Worm (Caenorhabditis elegans): ENCODE measurements around the gene sws-1.

The sws-1 gene

DNA sequence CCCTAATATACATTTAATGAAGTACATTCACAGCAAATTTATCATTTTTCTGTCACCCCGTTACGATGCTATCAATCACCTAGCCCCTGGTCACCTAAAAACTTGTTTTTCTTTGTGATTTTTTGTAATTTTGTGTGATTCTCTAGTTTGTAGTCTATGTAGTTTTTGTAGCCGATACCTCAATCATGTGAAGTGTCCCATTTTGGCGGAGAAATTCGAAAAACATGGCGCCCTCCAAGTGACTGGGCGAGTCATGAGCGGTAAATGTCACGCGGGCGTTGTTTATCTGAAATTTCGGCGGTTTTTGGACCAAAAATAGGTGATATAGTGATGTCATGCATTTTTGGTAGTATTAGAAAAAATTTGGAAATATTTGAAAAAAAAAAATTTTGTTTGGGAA is 50.5 kb downstream of the sws-1 start:
- TF ChIP-seq syd-9 (tag; optimal IDR thresholded peaks at IDR 0.05) (no peak), ceh-18 (tag; optimal IDR thresholded peaks at IDR 0.05) (no peak), ceh-19 (GFP tag; optimal IDR thresholded peaks at IDR 0.05) (no peak), sdc-2 (tag; optimal IDR thresholded peaks at IDR 0.05) (no peak), fax-1 (tag; optimal IDR thresholded peaks at IDR 0.05) (no peak), pax-1 (tag; optimal IDR thresholded peaks at IDR 0.05) (no peak)

Measured in whole organism, late embryonic.